Fruit fly (Drosophila melanogaster) whole organism, embryonic: ENCODE data around the gene CG3702.

ENCODE experiments used
- Abd-B ChIP-seq: fragments of 200-800 bp; sonication (Bioruptor generic); optimal IDR thresholded peaks from 2 replicates; lab custom pipeline; 2018; ENCODE audit warnings: missing biosample characterization, mild to moderate bottlenecking, missing genetic modification characterization, moderate library complexity
- Asciz ChIP-seq: fragments of 200-800 bp; sonication (Bioruptor generic); optimal IDR thresholded peaks from 2 replicates; lab custom pipeline; 2017; ENCODE audit warnings: missing biosample characterization, mild to moderate bottlenecking, missing genetic modification characterization, missing genetic modification reagents
- B-H2 ChIP-seq: fragments of 200-800 bp; sonication (Bioruptor generic); optimal IDR thresholded peaks from 2 replicates; lab custom pipeline; 2018; ENCODE audit warnings: missing biosample characterization, mild to moderate bottlenecking, missing genetic modification characterization
- Bgb ChIP-seq: fragments of 200-800 bp; sonication (Bioruptor generic); IDR thresholded peaks from 2 replicates; pipeline ENCODE4 v1.3.6; 2022; ENCODE audit warnings: missing biosample characterization, missing genetic modification characterization; ENCODE audit not compliant: partially characterized antibody
- Blimp-1 ChIP-seq: fragments of 200-800 bp; sonication (Bioruptor generic); optimal IDR thresholded peaks from 3 replicates; lab custom pipeline; 2018; ENCODE audit warnings: missing biosample characterization, missing genetic modification characterization, mild to moderate bottlenecking, moderate library complexity, missing genetic modification reagents
- Bteb2 ChIP-seq: fragments of 200-800 bp; sonication (Bioruptor generic); optimal IDR thresholded peaks from 2 replicates; lab custom pipeline; 2016; ENCODE audit warnings: missing biosample characterization, missing genetic modification characterization
- CG10147 ChIP-seq: fragments of 200-800 bp; sonication (Bioruptor generic); optimal IDR thresholded peaks from 2 replicates; lab custom pipeline; 2019; ENCODE audit warnings: missing biosample characterization, mild to moderate bottlenecking, missing genetic modification characterization, moderate library complexity
- CG10267 ChIP-seq: fragments of 200-800 bp; sonication (Bioruptor generic); optimal IDR thresholded peaks from 2 replicates; lab custom pipeline; 2018; ENCODE audit warnings: missing biosample characterization, mild to moderate bottlenecking, missing genetic modification characterization, moderate library complexity
- CG10543 ChIP-seq: fragments of 200-800 bp; sonication (Bioruptor generic); optimal IDR thresholded peaks from 3 replicates; lab custom pipeline; 2017; ENCODE audit warnings: missing biosample characterization, mild to moderate bottlenecking, missing genetic modification characterization, moderate library complexity
- CG12219 ChIP-seq: fragments of 200-800 bp; sonication (Bioruptor generic); optimal IDR thresholded peaks from 3 replicates; lab custom pipeline; 2018; ENCODE audit warnings: missing biosample characterization, mild to moderate bottlenecking, missing genetic modification characterization
- CG13894 ChIP-seq: fragments of 200-800 bp; sonication (Bioruptor generic); optimal IDR thresholded peaks from 3 replicates; lab custom pipeline; 2018; ENCODE audit warnings: missing biosample characterization, mild to moderate bottlenecking, missing genetic modification characterization, moderate library complexity
- CG15514 ChIP-seq: fragments of 200-800 bp; sonication (Bioruptor generic); optimal IDR thresholded peaks from 3 replicates; lab custom pipeline; 2017; ENCODE audit warnings: missing biosample characterization, missing genetic modification characterization, mild to moderate bottlenecking, moderate library complexity, missing genetic modification reagents
- CG17359 ChIP-seq: fragments of 200-800 bp; sonication (Bioruptor generic); optimal IDR thresholded peaks from 3 replicates; lab custom pipeline; 2018; ENCODE audit warnings: missing biosample characterization, mild to moderate bottlenecking, missing genetic modification characterization, moderate library complexity
- CG17361 ChIP-seq: fragments of 200-800 bp; sonication (Bioruptor generic); IDR thresholded peaks from 3 replicates; pipeline ENCODE4 v1.3.6; 2022; ENCODE audit warnings: missing biosample characterization, missing genetic modification characterization
- CG18262 ChIP-seq: fragments of 200-800 bp; optimal IDR thresholded peaks from 3 replicates; lab custom pipeline; 2019; ENCODE audit warnings: missing biosample characterization, mild to moderate bottlenecking, missing genetic modification characterization, moderate library complexity
- CG2678 ChIP-seq: fragments of 200-800 bp; sonication (Bioruptor generic); optimal IDR thresholded peaks from 3 replicates; lab custom pipeline; 2019; ENCODE audit warnings: missing biosample characterization, mild to moderate bottlenecking, missing genetic modification characterization, moderate library complexity
- CG32532 ChIP-seq: fragments of 200-800 bp; sonication (Bioruptor generic); IDR thresholded peaks from 2 replicates; pipeline ENCODE4 v1.3.6; 2022; ENCODE audit warnings: missing biosample characterization, missing genetic modification characterization
- CG3847 ChIP-seq: fragments of 200-800 bp; sonication (Bioruptor generic); IDR thresholded peaks from 2 replicates; pipeline ENCODE4 v1.3.6; 2022; ENCODE audit warnings: missing biosample characterization, missing genetic modification characterization
- CG7987 ChIP-seq: fragments of 200-800 bp; sonication (Bioruptor generic); optimal IDR thresholded peaks from 2 replicates; lab custom pipeline; 2018; ENCODE audit warnings: missing biosample characterization, mild to moderate bottlenecking, missing genetic modification characterization, moderate library complexity
- CG8478 ChIP-seq: fragments of >200 bp; optimal IDR thresholded peaks from 2 replicates; lab custom pipeline; 2018
- CG9817 ChIP-seq: fragments of 200-800 bp; sonication (Bioruptor generic); optimal IDR thresholded peaks from 2 replicates; lab custom pipeline; 2018; ENCODE audit warnings: missing biosample characterization, mild to moderate bottlenecking, missing genetic modification characterization, moderate library complexity
- CG9932 ChIP-seq: fragments of 200-800 bp; sonication (Bioruptor generic); IDR thresholded peaks from 2 replicates; pipeline ENCODE4 v1.3.6; 2022; ENCODE audit warnings: missing biosample characterization, missing genetic modification characterization
- Drgx ChIP-seq: fragments of 200-800 bp; sonication (Bioruptor generic); IDR thresholded peaks from 2 replicates; pipeline ENCODE4 v1.3.6; 2022; ENCODE audit warnings: missing biosample characterization, missing genetic modification characterization
- GATAe ChIP-seq: fragments of 200-800 bp; sonication (Bioruptor generic); conservative IDR thresholded peaks from 2 replicates; pipeline ENCODE4 v1.3.6; 2022; ENCODE audit warnings: missing biosample characterization, missing genetic modification characterization
- H15 ChIP-seq: fragments of 200-800 bp; sonication (Bioruptor generic); IDR thresholded peaks from 3 replicates; pipeline ENCODE4 v1.3.6; 2022; ENCODE audit warnings: missing biosample characterization, missing genetic modification characterization
- HLH3B ChIP-seq: fragments of 200-800 bp; sonication (Bioruptor generic); IDR thresholded peaks from 2 replicates; pipeline ENCODE4 v1.3.6; 2022; ENCODE audit warnings: missing biosample characterization, missing genetic modification characterization
- HLH54F ChIP-seq: fragments of 200-800 bp; sonication (Bioruptor generic); optimal IDR thresholded peaks from 3 replicates; lab custom pipeline; 2016; ENCODE audit warnings: missing biosample characterization, missing genetic modification characterization
- Hr39 ChIP-seq: fragments of >200 bp; optimal IDR thresholded peaks from 2 replicates; lab custom pipeline; 2017
- Kr ChIP-seq: fragments of 200-800 bp; sonication (Bioruptor generic); optimal IDR thresholded peaks from 2 replicates; lab custom pipeline; 2017; ENCODE audit warnings: missing biosample characterization, mild to moderate bottlenecking, missing genetic modification characterization
- Mad ChIP-seq: fragments of 200-800 bp; sonication (Bioruptor generic); optimal IDR thresholded peaks from 2 replicates; lab custom pipeline; 2016; ENCODE audit warnings: missing biosample characterization, missing genetic modification characterization
- NFAT ChIP-seq: fragments of 200-800 bp; sonication (Bioruptor generic); IDR thresholded peaks from 2 replicates; pipeline ENCODE4 v1.3.6; 2022; ENCODE audit warnings: missing biosample characterization, missing genetic modification characterization
- NfI ChIP-seq: fragments of 200-800 bp; sonication (Bioruptor generic); optimal IDR thresholded peaks from 3 replicates; lab custom pipeline; 2018; ENCODE audit warnings: missing biosample characterization, mild to moderate bottlenecking, missing genetic modification characterization, moderate library complexity
- Oli ChIP-seq: fragments of 200-800 bp; sonication (Bioruptor generic); optimal IDR thresholded peaks from 2 replicates; lab custom pipeline; 2018; ENCODE audit warnings: missing biosample characterization, mild to moderate bottlenecking, missing genetic modification characterization, moderate library complexity
- Rfx ChIP-seq: fragments of 200-800 bp; sonication (Bioruptor generic); IDR thresholded peaks from 2 replicates; pipeline ENCODE4 v1.3.6; 2022; ENCODE audit warnings: missing biosample characterization, missing genetic modification characterization
- Sin3A ChIP-seq: fragments of >200 bp; optimal IDR thresholded peaks from 2 replicates; lab custom pipeline; 2018
- Sry-β ChIP-seq: fragments of 200-800 bp; sonication (Bioruptor generic); optimal IDR thresholded peaks from 2 replicates; lab custom pipeline; 2018; ENCODE audit warnings: missing biosample characterization, mild to moderate bottlenecking, missing genetic modification characterization, moderate library complexity
- YL-1 ChIP-seq: fragments of 200-800 bp; sonication (Bioruptor generic); optimal IDR thresholded peaks from 3 replicates; lab custom pipeline; 2017; ENCODE audit warnings: missing biosample characterization, mild to moderate bottlenecking, missing genetic modification characterization
- az2 ChIP-seq: fragments of 200-800 bp; sonication (Bioruptor generic); optimal IDR thresholded peaks from 3 replicates; lab custom pipeline; 2016; ENCODE audit warnings: missing biosample characterization, missing genetic modification characterization
- bab2 ChIP-seq: fragments of 200-800 bp; sonication (Bioruptor generic); optimal IDR thresholded peaks from 2 replicates; lab custom pipeline; 2016; ENCODE audit warnings: missing biosample characterization, missing genetic modification characterization
- chif ChIP-seq, 2 experiments: fragments of 200-800 bp; sonication (Bioruptor generic); optimal IDR thresholded peaks; 3 replicates each; lab custom pipeline; 2016; ENCODE audit warnings: missing biosample characterization in 2 of 2, missing genetic modification characterization in 2 of 2
- ci ChIP-seq: fragments of 200-800 bp; sonication (Bioruptor generic); IDR thresholded peaks from 3 replicates; pipeline ENCODE4 v1.3.6; 2022; ENCODE audit warnings: missing biosample characterization, missing genetic modification characterization
- dmrt99B ChIP-seq: fragments of 200-800 bp; sonication (Bioruptor generic); optimal IDR thresholded peaks from 2 replicates; lab custom pipeline; 2018; ENCODE audit warnings: missing biosample characterization, mild to moderate bottlenecking, missing genetic modification characterization, moderate library complexity
- eve ChIP-seq, 2 experiments: fragments of >200 bp; optimal IDR thresholded peaks; 2 replicates each; lab custom pipeline; 2017; ENCODE audit warnings: missing biosample characterization in 2 of 2, missing genetic modification characterization in 2 of 2
- fd3F ChIP-seq: fragments of 200-800 bp; sonication (Bioruptor generic); optimal IDR thresholded peaks from 2 replicates; lab custom pipeline; 2018; ENCODE audit warnings: missing biosample characterization, mild to moderate bottlenecking, missing genetic modification characterization, moderate library complexity
- gsb-n ChIP-seq: fragments of 200-800 bp; sonication (Bioruptor generic); optimal IDR thresholded peaks from 3 replicates; lab custom pipeline; 2018; ENCODE audit warnings: missing biosample characterization, mild to moderate bottlenecking, missing genetic modification characterization
- ind ChIP-seq: fragments of 200-800 bp; sonication (Bioruptor generic); optimal IDR thresholded peaks from 3 replicates; lab custom pipeline; 2016; ENCODE audit warnings: missing biosample characterization, missing genetic modification characterization
- kay ChIP-seq: fragments of 200-800 bp; sonication (Bioruptor generic); optimal IDR thresholded peaks from 2 replicates; lab custom pipeline; 2016; ENCODE audit warnings: missing biosample characterization, missing genetic modification characterization
- pum ChIP-seq: fragments of 200-800 bp; sonication (Bioruptor generic); optimal IDR thresholded peaks from 2 replicates; lab custom pipeline; 2016; ENCODE audit warnings: missing biosample characterization, missing genetic modification characterization
- so ChIP-seq: fragments of 200-800 bp; sonication (Bioruptor generic); IDR thresholded peaks from 3 replicates; pipeline ENCODE4 v1.3.6; 2022; ENCODE audit warnings: missing biosample characterization, missing genetic modification characterization
- tll ChIP-seq, 2 experiments: fragments of 200-800 bp in 1 of 2; fragments of >200 bp in 1 of 2; sonication (Bioruptor generic) in 1 of 2; optimal IDR thresholded peaks; 2 replicates each; lab custom pipeline; 2017 to 2019; ENCODE audit warnings: missing biosample characterization in 2 of 2, missing genetic modification characterization in 2 of 2, mild to moderate bottlenecking in 1 of 2, moderate library complexity in 1 of 2

CG3702 gene

DNA sequence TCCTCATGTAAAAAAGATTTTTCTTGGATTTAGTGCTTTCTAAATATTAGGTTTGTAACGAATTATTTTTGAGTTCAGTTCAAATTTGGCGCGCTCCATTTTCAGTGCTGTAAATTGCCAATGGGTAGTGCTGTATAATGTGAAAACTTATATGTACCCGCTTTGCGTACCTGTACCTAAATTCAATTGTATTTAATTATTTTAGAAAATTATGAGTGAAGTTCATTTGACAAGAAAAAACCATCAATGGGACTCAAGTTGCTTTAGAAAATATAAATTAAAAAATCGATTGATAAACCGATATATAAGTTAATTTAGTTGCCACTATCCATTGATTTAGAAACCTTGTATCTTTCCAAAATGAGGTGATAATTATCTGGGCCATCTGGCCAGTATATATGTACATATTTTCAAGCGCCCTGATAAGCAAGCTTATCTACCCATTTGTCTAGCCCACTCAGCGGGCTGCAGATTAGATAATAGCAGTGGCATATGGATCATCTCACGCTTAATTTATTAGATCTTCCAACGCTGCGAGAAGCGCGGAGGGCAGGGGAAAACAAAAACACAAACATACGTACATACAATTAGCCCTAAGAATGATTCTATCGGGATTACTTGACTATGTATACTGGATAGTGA lies 2.6 kb downstream of the CG3702 start (continued):
- TF ChIP-seq Sry-β (no peak), CG12219 (no peak), Rfx (GFP tag; lab: Robert Waterston, UW) (peak; percentile 69), Mad (GFP tag; lab: Kevin White, UChicago) (no peak), dmrt99B (tag; lab: Kevin White, UChicago) (peak; percentile 10), YL-1 (GFP tag; lab: Kevin White, UChicago) (peak; percentile 22), NfI (GFP tag; lab: Kevin White, UChicago) (peak; percentile 46), bab2 (GFP tag; lab: Kevin White, UChicago) (no peak), CG10543 (GFP tag; lab: Kevin White, UChicago) (peak; percentile 5), CG15514 (GFP tag; lab: Kevin White, UChicago) (peak; percentile 40), CG2678 (tag; lab: Kevin White, UChicago) (peak; percentile 24), Sin3A (lab: Kevin White, UChicago) (no peak), fd3F (GFP tag; lab: Kevin White, UChicago) (no peak), kay (GFP tag; lab: Kevin White, UChicago) (no peak), CG17361 (GFP tag; lab: Robert Waterston, UW) (0 out of 3 replicates have a peak, but pooled peaks have one; percentile 37), B-H2 (GFP tag; lab: Kevin White, UChicago) (no peak), eve (GFP tag; optimal IDR thresholded peaks at IDR 0.05; lab: Kevin White, UChicago) (no peak), CG7987 (GFP tag; lab: Kevin White, UChicago) (no peak), gsb-n (tag; lab: Kevin White, UChicago) (no peak), pum (GFP tag; lab: Kevin White, UChicago) (no peak), Abd-B (GFP tag; lab: Kevin White, UChicago) (no peak), tll (GFP tag; optimal IDR thresholded peaks at IDR 0.05; lab: Kevin White, UChicago) (no peak), HLH3B (GFP tag; lab: Robert Waterston, UW) (no peak), CG10147 (GFP tag; lab: Kevin White, UChicago) (no peak), Hr39 (lab: Kevin White, UChicago) (no peak), HLH54F (peak; percentile 1), Bgb (peak; percentile 41; the same call in 1 of the 2 replicates), ind (GFP tag; lab: Kevin White, UChicago) (peak; percentile 43), NFAT (GFP tag; lab: Robert Waterston, UW) (peak; percentile 19; the same call in 1 of the 2 replicates), CG18262 (peak; percentile 1), CG9817 (no peak), so (GFP tag; lab: Robert Waterston, UW) (peak; percentile 31; the same call in 1 of the 3 replicates), Asciz (GFP tag; lab: Kevin White, UChicago) (no peak), CG10267 (tag; lab: Kevin White, UChicago) (peak; percentile 94), Drgx (GFP tag; lab: Robert Waterston, UW) (no peak), CG3847 (GFP tag; lab: Robert Waterston, UW) (peak; percentile 58), CG9932 (peak; percentile 57), Blimp-1 (GFP tag; lab: Kevin White, UChicago) (peak; percentile 24), H15 (GFP tag; lab: Robert Waterston, UW) (no peak), CG8478 (lab: Kevin White, UChicago) (no peak), Bteb2 (GFP tag; lab: Kevin White, UChicago) (peak; percentile 14), ci (GFP tag; lab: Robert Waterston, UW) (peak; percentile 30; the same call in 1 of the 3 replicates), CG13894 (no peak), CG17359 (peak; percentile 37), chif (GFP tag; optimal IDR thresholded peaks at IDR 0.05; lab: Kevin White, UChicago) (no peak), Oli (tag; lab: Kevin White, UChicago) (no peak), Kr (GFP tag; lab: Kevin White, UChicago) (no peak), az2 (peak; percentile 30), GATAe (GFP tag; lab: Robert Waterston, UW) (peak; percentile 82), CG32532 (GFP tag; lab: Robert Waterston, UW) (peak; percentile 35; the same call in 1 of the 2 replicates)
